Worm (Caenorhabditis elegans) whole organism, L3 larva: ENCODE data around the gene lido-7.

Source experiments
- jun-1 ChIP-seq: fragments of 150-350 bp; optimal IDR thresholded peaks from 2 replicates; lab custom pipeline; 2014; ENCODE audit warnings: missing biosample characterization, missing genetic modification reagents, missing genetic modification characterization
- nfya-1 ChIP-seq: sonication (generic microtip); optimal IDR thresholded peaks from 2 replicates; lab custom pipeline; 2017; ENCODE audit warnings: missing genetic modification characterization, mild to moderate bottlenecking, missing compliant biosample characterization, antibody characterized with exemption, moderate library complexity; ENCODE audit not compliant: insufficient read depth
- nhr-237 ChIP-seq: fragments of 150-350 bp; optimal IDR thresholded peaks from 2 replicates; lab custom pipeline; 2014; ENCODE audit warnings: missing biosample characterization, missing genetic modification characterization

DNA sequence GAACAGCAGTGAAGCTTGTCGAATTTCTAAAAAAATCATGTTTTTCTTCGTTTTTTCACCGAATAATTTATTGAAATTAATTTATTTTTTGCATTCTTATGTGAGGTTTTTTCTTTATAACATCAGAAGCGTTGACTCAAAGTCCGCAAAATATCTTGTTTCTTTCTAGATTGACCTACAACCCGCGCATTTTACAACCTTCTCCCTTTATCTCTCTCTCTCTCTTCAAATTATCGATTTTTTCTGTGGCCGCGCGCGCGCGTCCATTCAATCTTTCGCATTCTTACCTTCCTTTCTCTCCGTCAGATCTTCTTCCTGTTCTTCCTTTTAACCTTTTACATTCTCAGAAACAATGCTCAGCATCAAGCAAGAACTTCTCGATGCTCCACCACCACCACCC lies 17.4 kb downstream of the lido-7 start, which contains the start of gene lido-12:
- TF ChIP-seq nfya-1 (tag; lab: Kevin White, UChicago) (no peak), jun-1 (no peak), nhr-237 (no peak)
